Worm (Caenorhabditis elegans): ENCODE data around the gene ncr-1.

ce11 chrX:4437555-4437954 lies 51.1 kb downstream of the ncr-1 start, which contains the start of gene cest-26:
- TF ChIP-seq sea-1 (GFP tag; conservative IDR thresholded peaks at IDR 0.05) (no peak), ets-7 (tag; optimal IDR thresholded peaks at IDR 0.05) (no peak), hmbx-1 (tag; optimal IDR thresholded peaks at IDR 0.05) (no peak), hnd-1 (tag; optimal IDR thresholded peaks at IDR 0.05) (no peak), tra-4 (tag; optimal IDR thresholded peaks at IDR 0.05) (no peak), ama-1 (optimal IDR thresholded peaks at IDR 0.05) (no peak), aly-1 (tag; optimal IDR thresholded peaks at IDR 0.05) (no peak), tbx-11 (GFP tag; IDR thresholded peaks at IDR 0.05) (no peak), pes-1 (GFP tag; IDR thresholded peaks at IDR 0.05) (no peak), flt-1 (GFP tag; IDR thresholded peaks at IDR 0.05) (no peak)

Data from whole organism, early embryonic.